Worm (Caenorhabditis elegans): Measurements from ENCODE around the gene srx-105.

DNA sequence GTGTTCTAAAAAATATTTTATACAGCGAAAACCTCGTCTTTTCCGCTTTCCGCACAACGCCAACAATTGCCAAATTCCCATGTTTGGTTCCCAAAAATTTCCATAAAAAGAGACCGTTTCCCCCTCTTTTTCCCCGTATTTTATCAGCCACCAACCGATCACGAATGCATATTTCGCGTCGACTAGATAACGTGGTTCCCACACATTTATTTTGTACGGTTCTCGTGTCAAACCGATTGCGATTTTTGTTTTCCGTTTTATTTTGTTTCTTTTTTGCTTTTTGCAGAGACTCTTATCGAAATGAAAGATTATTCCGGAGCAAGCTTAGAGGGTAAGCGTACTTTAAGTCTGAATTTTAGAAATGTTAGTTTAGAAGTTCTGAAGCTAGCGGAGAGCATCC, 19.8 kb upstream of the srx-105 start, which contains the start of gene C46E10.3:
- TF ChIP-seq egl-5 (tag; optimal IDR thresholded peaks at IDR 0.05) (no peak), nhr-237 (tag; optimal IDR thresholded peaks at IDR 0.05) (no peak), fos-1 (tag; optimal IDR thresholded peaks at IDR 0.05) (no peak), R02D3.7 (tag; optimal IDR thresholded peaks at IDR 0.05) (no peak)

All from whole organism, L3 larva.